Worm (Caenorhabditis elegans) whole organism, L4 larva: Measurements from ENCODE around the gene E02H4.2.

ENCODE experiments used
- ZK546.5 ChIP-seq, 2 experiments: sonication (generic microtip); optimal IDR thresholded peaks; 2 replicates each; lab custom pipeline; 2017; ENCODE audit warnings: missing biosample characterization in 2 of 2, missing genetic modification characterization in 2 of 2
- ceh-44 ChIP-seq: fragments of 200-800 bp; sonication (Bioruptor generic); IDR thresholded peaks from 2 replicates; pipeline ENCODE4 v1.3.6; 2022; ENCODE audit warnings: missing genetic modification reagents, missing genetic modification characterization, missing compliant biosample characterization
- daf-12 ChIP-seq: fragments of 150-350 bp; optimal IDR thresholded peaks from 2 replicates; lab custom pipeline; 2014; ENCODE audit warnings: missing biosample characterization, missing genetic modification reagents, missing genetic modification characterization
- daf-16 ChIP-seq, 3 experiments: sonication (generic microtip); optimal IDR thresholded peaks; 2 replicates each; lab custom pipeline; 2016 to 2017; ENCODE audit warnings: missing genetic modification characterization in 3 of 3, missing genetic modification reagents in 3 of 3, mild to moderate bottlenecking in 2 of 3, missing compliant biosample characterization in 2 of 3, missing biosample characterization in 1 of 3, moderate library complexity in 1 of 3
- dve-1 ChIP-seq: sonication (generic microtip); optimal IDR thresholded peaks from 2 replicates; lab custom pipeline; 2017; ENCODE audit warnings: antibody characterized with exemption, mild to moderate bottlenecking, missing genetic modification characterization, missing compliant biosample characterization; ENCODE audit not compliant: insufficient read depth
- hlh-30 ChIP-seq: sonication (generic microtip); optimal IDR thresholded peaks from 2 replicates; lab custom pipeline; 2017; ENCODE audit warnings: antibody characterized with exemption, mild to moderate bottlenecking, missing genetic modification characterization, missing compliant biosample characterization; ENCODE audit not compliant: insufficient read depth
- jun-1 ChIP-seq: fragments of 150-350 bp; optimal IDR thresholded peaks from 2 replicates; lab custom pipeline; 2014; ENCODE audit warnings: missing biosample characterization, missing genetic modification reagents, missing genetic modification characterization
- lin-13 ChIP-seq: fragments of 150-350 bp; optimal IDR thresholded peaks from 2 replicates; lab custom pipeline; 2014; ENCODE audit warnings: missing biosample characterization, missing genetic modification reagents, missing genetic modification characterization
- lsy-2 ChIP-seq, 2 experiments: fragments of 150-350 bp in 1 of 2; sonication (generic microtip) in 1 of 2; optimal IDR thresholded peaks; 2 replicates each; lab custom pipeline; 2014 to 2017; ENCODE audit warnings: missing biosample characterization in 2 of 2, missing genetic modification characterization in 2 of 2
- mdt-29 ChIP-seq: fragments of 200-800 bp; sonication (Bioruptor generic); IDR thresholded peaks from 2 replicates; pipeline ENCODE4 v1.3.6; 2022; ENCODE audit warnings: missing genetic modification reagents, missing genetic modification characterization, missing compliant biosample characterization
- nhr-28 ChIP-seq: fragments of 150-350 bp; optimal IDR thresholded peaks from 2 replicates; lab custom pipeline; 2014; ENCODE audit warnings: missing biosample characterization, missing genetic modification characterization
- unc-62 ChIP-seq, 3 experiments: fragments of 150-350 bp in 1 of 3; sonication (generic microtip); optimal IDR thresholded peaks in 2 of 3; peaks in 1 of 3; 1 replicate in 1 of 3; 2 replicates in 2 of 3; lab custom pipeline; 2014 to 2017; ENCODE audit warnings: missing biosample characterization in 3 of 3, missing genetic modification characterization in 3 of 3, missing genetic modification reagents in 3 of 3, missing genotype in 1 of 3
- zag-1 ChIP-seq: fragments of 150-350 bp; optimal IDR thresholded peaks from 2 replicates; lab custom pipeline; 2014; ENCODE audit warnings: missing biosample characterization, missing genetic modification characterization
- ztf-11 ChIP-seq: fragments of 150-350 bp; optimal IDR thresholded peaks from 2 replicates; lab custom pipeline; 2014; ENCODE audit warnings: missing biosample characterization, missing genetic modification characterization

DNA sequence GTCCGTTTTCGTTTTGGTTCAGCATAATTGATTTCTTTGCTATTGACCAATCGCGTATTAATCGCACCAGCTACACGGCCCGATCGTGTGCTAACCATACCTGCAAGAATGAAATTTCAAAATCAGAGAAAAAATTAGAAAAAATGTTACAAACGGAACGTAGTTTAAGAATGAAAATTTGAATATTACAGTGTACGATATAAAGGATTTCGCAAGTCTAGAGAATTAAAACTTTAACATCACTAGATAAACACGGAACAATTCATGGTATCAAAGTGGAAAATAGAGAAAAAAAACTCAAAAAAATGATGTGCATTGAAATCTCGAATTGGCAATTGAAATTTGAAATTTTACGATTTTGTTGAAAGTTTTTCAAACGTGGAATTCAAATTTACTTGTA, 15.1 kb upstream of the E02H4.2 start, which contains the start of gene madd-3:
- TF ChIP-seq jun-1 (tag; lab: Kevin White, UChicago) (no peak), lsy-2 (tag; optimal IDR thresholded peaks at IDR 0.05; lab: Kevin White, UChicago) (no peak), mdt-29 (GFP tag; lab: Robert Waterston, UW) (no peak), daf-16 (GFP tag; optimal IDR thresholded peaks at IDR 0.05; lab: Kevin White, UChicago) (no peak), daf-16 (tag; optimal IDR thresholded peaks at IDR 0.05; lab: Kevin White, UChicago) (no peak), hlh-30 (tag; lab: Kevin White, UChicago) (no peak), dve-1 (no peak), nhr-28 (tag; lab: Kevin White, UChicago) (no peak), lin-13 (no peak), ceh-44 (no peak), ztf-11 (no peak), zag-1 (tag; lab: Kevin White, UChicago) (no peak), ZK546.5 (tag; optimal IDR thresholded peaks at IDR 0.05; lab: Kevin White, UChicago) (no peak), unc-62 (GFP tag; optimal IDR thresholded peaks at IDR 0.05 in 1 of 2; lab: Kevin White, UChicago) (no peak), unc-62 (tag; optimal IDR thresholded peaks at IDR 0.05; lab: Kevin White, UChicago) (no peak), daf-12 (tag; lab: Kevin White, UChicago) (no peak)
